Worm (Caenorhabditis elegans) whole organism, young adult: ENCODE data around the gene ZK688.1.

Experiments
- B0035.1 ChIP-seq: sonication (generic microtip); optimal IDR thresholded peaks from 2 replicates; lab custom pipeline; 2016; ENCODE audit warnings: missing genetic modification characterization, mild to moderate bottlenecking, missing compliant biosample characterization, missing genotype, missing genetic modification reagents
- bed-1 ChIP-seq: fragments of 200-800 bp; sonication (Bioruptor generic); IDR thresholded peaks from 2 replicates; pipeline ENCODE4 v1.3.6; 2022; ENCODE audit warnings: missing genetic modification reagents, missing genetic modification characterization, missing compliant biosample characterization
- chd-7 ChIP-seq: sonication (generic microtip); optimal IDR thresholded peaks from 2 replicates; lab custom pipeline; 2016; ENCODE audit warnings: mild to moderate bottlenecking, missing genetic modification characterization, moderate library complexity, missing compliant biosample characterization
- mxl-1 ChIP-seq: sonication (generic microtip); optimal IDR thresholded peaks from 2 replicates; lab custom pipeline; 2016; ENCODE audit warnings: missing genetic modification characterization, missing compliant biosample characterization
- sea-2 ChIP-seq: fragments of 200-800 bp; sonication (Bioruptor generic); IDR thresholded peaks from 2 replicates; pipeline ENCODE4 v1.3.6; 2022; ENCODE audit warnings: missing genetic modification characterization, missing compliant biosample characterization
- zim-3 ChIP-seq: sonication (generic microtip); optimal IDR thresholded peaks from 2 replicates; lab custom pipeline; 2017; ENCODE audit warnings: mild to moderate bottlenecking, missing genetic modification characterization, moderate library complexity, missing compliant biosample characterization

DNA sequence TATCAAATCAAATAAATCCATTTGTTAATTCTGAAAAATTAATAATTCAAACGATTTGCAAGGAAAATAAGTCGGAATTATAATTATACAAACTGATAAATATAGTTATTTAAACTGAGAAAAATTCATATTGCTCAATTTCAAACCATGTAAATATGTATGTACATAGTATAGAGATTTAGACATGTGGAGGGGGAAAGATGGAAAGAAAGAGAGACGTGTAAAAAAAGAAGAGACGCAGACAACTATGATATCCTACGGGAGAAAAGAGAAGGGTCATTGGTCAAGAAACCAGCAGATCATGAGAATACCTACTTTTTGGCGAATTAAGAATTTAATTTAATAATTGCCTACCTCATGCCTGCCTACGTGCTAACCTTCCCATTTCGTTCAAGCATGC, 48.7 kb downstream of the ZK688.1 start, which contains the start of gene C29E4.11:
- TF ChIP-seq B0035.1 (tag; lab: Kevin White, UChicago) (no peak), chd-7 (tag; lab: Kevin White, UChicago) (no peak), zim-3 (no peak), mxl-1 (tag; lab: Kevin White, UChicago) (no peak), sea-2 (GFP tag; lab: Robert Waterston, UW) (no peak), bed-1 (GFP tag; lab: Robert Waterston, UW) (no peak)
